Fruit fly (Drosophila melanogaster): ENCODE measurements around the gene CG10514.

CG10514 gene

dm6 chr3R:25275276-25275675 lies 4.4 kb downstream of the CG10514 start (continued):
- no peak for TF ChIP-seq kah (GFP tag; optimal IDR thresholded peaks at IDR 0.05)
- TF ChIP-seq CG12744 (GFP tag; optimal IDR thresholded peaks at IDR 0.05), result no peak
- no peak for TF ChIP-seq CG2889 (GFP tag; IDR thresholded peaks at IDR 0.05)
- TF ChIP-seq trh (GFP tag; optimal IDR thresholded peaks at IDR 0.05), result no peak
- no peak for TF ChIP-seq CG3407 (GFP tag; optimal IDR thresholded peaks at IDR 0.05)
- TF ChIP-seq CG7556 (GFP tag; optimal IDR thresholded peaks at IDR 0.05), result no peak
- TF ChIP-seq Neu2 (GFP tag; optimal IDR thresholded peaks at IDR 0.05; ENCODE audit: borderline replicate concordance), result no peak
- no peak for TF ChIP-seq Bteb2 (GFP tag; optimal IDR thresholded peaks at IDR 0.05)
- TF ChIP-seq gce (GFP tag; IDR thresholded peaks at IDR 0.05), result no peak
- TF ChIP-seq CG5953 (GFP tag; IDR thresholded peaks at IDR 0.05), result no peak
- TF ChIP-seq usp (GFP tag; optimal IDR thresholded peaks at IDR 0.05), result no peak
- TF ChIP-seq CG7372 (GFP tag; IDR thresholded peaks at IDR 0.05), result peak; percentile 59
- no peak for TF ChIP-seq Dip2 (GFP tag; IDR thresholded peaks at IDR 0.05)
- no peak for TF ChIP-seq Nf-YA (GFP tag; IDR thresholded peaks at IDR 0.05)
- TF ChIP-seq ssp (GFP tag; IDR thresholded peaks at IDR 0.05), result no peak
- peak; percentile 75 for TF ChIP-seq Hmr (GFP tag; optimal IDR thresholded peaks at IDR 0.05)
- peak; percentile 1 for TF ChIP-seq CG1233 (GFP tag; optimal IDR thresholded peaks at IDR 0.05)
- no peak for TF ChIP-seq Eip74EF (GFP tag; optimal IDR thresholded peaks at IDR 0.05)
- no peak for TF ChIP-seq lbe (GFP tag; optimal IDR thresholded peaks at IDR 0.05)
- TF ChIP-seq CG4730 (GFP tag; IDR thresholded peaks at IDR 0.05), result no peak
- no peak for TF ChIP-seq MESR4 (GFP tag; optimal IDR thresholded peaks at IDR 0.05)
- TF ChIP-seq Gug (GFP tag; IDR thresholded peaks at IDR 0.05), result no peak
- TF ChIP-seq unpg (GFP tag; optimal IDR thresholded peaks at IDR 0.05), result peak; percentile 1
- TF ChIP-seq esg (GFP tag; conservative IDR thresholded peaks at IDR 0.05), result no peak
- TF ChIP-seq zfh1 (GFP tag; IDR thresholded peaks at IDR 0.05), result no peak
- TF ChIP-seq CG6272 (GFP tag; IDR thresholded peaks at IDR 0.05), result no peak
- TF ChIP-seq dati (GFP tag; IDR thresholded peaks at IDR 0.05), result no peak
- no peak for TF ChIP-seq Jarid2 (GFP tag; optimal IDR thresholded peaks at IDR 0.05)
- TF ChIP-seq YL-1 (GFP tag; optimal IDR thresholded peaks at IDR 0.05), result no peak
- TF ChIP-seq CG7745 (tag; optimal IDR thresholded peaks at IDR 0.05), result no peak
- no peak for TF ChIP-seq tin (GFP tag; optimal IDR thresholded peaks at IDR 0.05)
- no peak for TF ChIP-seq phol (tag; optimal IDR thresholded peaks at IDR 0.05)
- TF ChIP-seq knrl (GFP tag; IDR thresholded peaks at IDR 0.05; ENCODE audit: partially characterized antibody), result no peak
- TF ChIP-seq crp (GFP tag; optimal IDR thresholded peaks at IDR 0.05), result no peak
- TF ChIP-seq CG2116 (GFP tag; optimal IDR thresholded peaks at IDR 0.05), result no peak
- TF ChIP-seq pb (GFP tag; optimal IDR thresholded peaks at IDR 0.05), result no peak
- no peak for TF ChIP-seq nmo (GFP tag; optimal IDR thresholded peaks at IDR 0.05)
- no peak for TF ChIP-seq CG10462 (GFP tag; optimal IDR thresholded peaks at IDR 0.05)
- TF ChIP-seq salm (tag; optimal IDR thresholded peaks at IDR 0.05), result peak; percentile 10
- TF ChIP-seq zen (tag; optimal IDR thresholded peaks at IDR 0.05), result no peak
- TF ChIP-seq Kr (GFP tag; optimal IDR thresholded peaks at IDR 0.05), result no peak
- TF ChIP-seq CG3838 (GFP tag; optimal IDR thresholded peaks at IDR 0.05), result no peak
- no peak for TF ChIP-seq Ssrp (tag; optimal IDR thresholded peaks at IDR 0.05)
- no peak for TF ChIP-seq NC2β (GFP tag; optimal IDR thresholded peaks at IDR 0.05)
- no peak for TF ChIP-seq BEAF-32 (GFP tag; optimal IDR thresholded peaks at IDR 0.05)
- no peak for TF ChIP-seq insv (GFP tag; optimal IDR thresholded peaks at IDR 0.05)
- TF ChIP-seq Max (GFP tag; optimal IDR thresholded peaks at IDR 0.05), result no peak
- no peak for TF ChIP-seq HLH54F (GFP tag; optimal IDR thresholded peaks at IDR 0.05)
- TF ChIP-seq CG18764 (GFP tag; optimal IDR thresholded peaks at IDR 0.05), result no peak
- TF ChIP-seq sqz (GFP tag; optimal IDR thresholded peaks at IDR 0.05), result no peak
- TF ChIP-seq chif (GFP tag; optimal IDR thresholded peaks at IDR 0.05), result no peak
- TF ChIP-seq CG11085 (GFP tag; IDR thresholded peaks at IDR 0.05), result no peak
